Fruit fly (Drosophila melanogaster) whole organism, prepupa: ENCODE data around the gene CG1227.

ENCODE experiments used
- CG15336 ChIP-seq: fragments of 200-800 bp; sonication (Bioruptor generic); IDR thresholded peaks from 2 replicates; pipeline ENCODE4 v1.3.6; 2022; ENCODE audit warnings: missing biosample characterization, missing genetic modification characterization
- CG6163 ChIP-seq: fragments of 200-800 bp; sonication (Bioruptor generic); IDR thresholded peaks from 3 replicates; pipeline ENCODE4 v1.3.6; 2022; ENCODE audit warnings: missing biosample characterization, missing genetic modification characterization
- Ets21C ChIP-seq: fragments of 200-800 bp; sonication (Bioruptor generic); optimal IDR thresholded peaks from 3 replicates; lab custom pipeline; 2016; ENCODE audit warnings: missing biosample characterization, missing genetic modification characterization
- Gug ChIP-seq: fragments of 200-800 bp; sonication (Bioruptor generic); IDR thresholded peaks from 2 replicates; pipeline ENCODE4 v1.3.6; 2022; ENCODE audit warnings: missing biosample characterization, missing genetic modification characterization
- Hr39 ChIP-seq: fragments of 200-800 bp; sonication (Bioruptor generic); optimal IDR thresholded peaks from 2 replicates; lab custom pipeline; 2016; ENCODE audit warnings: missing biosample characterization, missing genetic modification characterization
- Lpt ChIP-seq: fragments of 200-800 bp; sonication (Bioruptor generic); optimal IDR thresholded peaks from 3 replicates; lab custom pipeline; 2016; ENCODE audit warnings: missing biosample characterization, missing genetic modification characterization
- Smox ChIP-seq: fragments of 200-800 bp; sonication (Bioruptor generic); optimal IDR thresholded peaks from 3 replicates; lab custom pipeline; 2016; ENCODE audit warnings: missing biosample characterization, missing genetic modification characterization
- Sox102F ChIP-seq: fragments of 200-800 bp; sonication (Bioruptor generic); optimal IDR thresholded peaks from 2 replicates; lab custom pipeline; 2016; ENCODE audit warnings: missing biosample characterization, mild to moderate bottlenecking, missing genetic modification characterization
- Sox14 ChIP-seq: fragments of 200-800 bp; sonication (Bioruptor generic); optimal IDR thresholded peaks from 3 replicates; lab custom pipeline; 2016; ENCODE audit warnings: missing biosample characterization, missing genetic modification characterization
- achi ChIP-seq: fragments of 200-800 bp; sonication (Bioruptor generic); optimal IDR thresholded peaks from 3 replicates; lab custom pipeline; 2016; ENCODE audit warnings: missing biosample characterization, missing genetic modification characterization
- esn ChIP-seq: fragments of 200-800 bp; sonication (Bioruptor generic); optimal IDR thresholded peaks from 2 replicates; lab custom pipeline; 2016; ENCODE audit warnings: missing biosample characterization, mild to moderate bottlenecking, missing genetic modification characterization, moderate library complexity
- fd59A ChIP-seq: fragments of 200-800 bp; sonication (Bioruptor generic); optimal IDR thresholded peaks from 2 replicates; lab custom pipeline; 2017; ENCODE audit warnings: missing biosample characterization, mild to moderate bottlenecking, missing genetic modification characterization, missing genetic modification reagents
- net ChIP-seq: fragments of 200-800 bp; sonication (Bioruptor generic); optimal IDR thresholded peaks from 3 replicates; lab custom pipeline; 2016; ENCODE audit warnings: missing biosample characterization, missing genetic modification characterization

dm6 chr3R:7223972-7224464, 25.5 kb downstream of the CG1227 start, which contains the start of gene thw:
- TF ChIP-seq achi (GFP tag; lab: Kevin White, UChicago) (no peak), fd59A (GFP tag; lab: Kevin White, UChicago) (no peak), CG6163 (GFP tag; lab: Robert Waterston, UW) (peak; percentile 34; the same call in 1 of the 3 replicates), Smox (GFP tag; lab: Kevin White, UChicago) (no peak), esn (GFP tag; lab: Kevin White, UChicago) (no peak), Lpt (GFP tag; lab: Kevin White, UChicago) (no peak), Gug (GFP tag; lab: Robert Waterston, UW) (no peak), net (GFP tag; lab: Kevin White, UChicago) (no peak), Sox14 (GFP tag; lab: Kevin White, UChicago) (no peak), Hr39 (no peak), CG15336 (GFP tag; lab: Robert Waterston, UW) (no peak), Ets21C (GFP tag; lab: Kevin White, UChicago) (no peak), Sox102F (GFP tag; lab: Kevin White, UChicago) (no peak)
